Worm (Caenorhabditis elegans) whole organism, mixed stage, embryonic: ENCODE results near the gene sta-1.

Experiments used
- ces-1 ChIP-seq: fragments of 150-350 bp; optimal IDR thresholded peaks from 2 replicates; lab custom pipeline; 2014; ENCODE audit warnings: missing biosample characterization, missing genetic modification reagents, missing genetic modification characterization
- elt-1 ChIP-seq: sonication (generic microtip); optimal IDR thresholded peaks from 2 replicates; lab custom pipeline; 2017; ENCODE audit warnings: missing genetic modification characterization, mild to moderate bottlenecking, missing compliant biosample characterization, antibody characterized with exemption, moderate library complexity, borderline replicate concordance; ENCODE audit not compliant: insufficient read depth
- lin-32 ChIP-seq: fragments of 200-800 bp; sonication (Bioruptor generic); optimal IDR thresholded peaks from 2 replicates; lab custom pipeline; 2018; ENCODE audit warnings: mild to moderate bottlenecking, missing genetic modification characterization, missing compliant biosample characterization
- mab-5 ChIP-seq: fragments of 150-350 bp; optimal IDR thresholded peaks from 2 replicates; lab custom pipeline; 2014; ENCODE audit warnings: missing biosample characterization, missing genetic modification characterization
- nhr-12 ChIP-seq: fragments of 150-350 bp; optimal IDR thresholded peaks from 2 replicates; lab custom pipeline; 2014; ENCODE audit warnings: missing biosample characterization, missing genetic modification characterization
- nhr-237 ChIP-seq: fragments of 150-350 bp; optimal IDR thresholded peaks from 2 replicates; lab custom pipeline; 2014; ENCODE audit warnings: missing biosample characterization, missing genetic modification characterization
- nhr-28 ChIP-seq: fragments of 150-350 bp; optimal IDR thresholded peaks from 2 replicates; lab custom pipeline; 2014; ENCODE audit warnings: missing biosample characterization, missing genetic modification characterization
- nhr-76 ChIP-seq: sonication (generic microtip); optimal IDR thresholded peaks from 2 replicates; lab custom pipeline; 2017; ENCODE audit warnings: missing biosample characterization, missing genetic modification characterization
- pha-4 ChIP-seq: fragments of 150-350 bp; optimal IDR thresholded peaks from 2 replicates; lab custom pipeline; 2018; ENCODE audit warnings: missing biosample characterization, missing genetic modification reagents, missing genetic modification characterization
- snpc-4 ChIP-seq: fragments of 150-350 bp; optimal IDR thresholded peaks from 2 replicates; lab custom pipeline; 2014; ENCODE audit warnings: missing biosample characterization, missing genetic modification characterization
- sptf-1 ChIP-seq: sonication (generic microtip); optimal IDR thresholded peaks from 2 replicates; lab custom pipeline; 2017; ENCODE audit warnings: mild to moderate bottlenecking, missing genetic modification characterization, moderate library complexity, missing compliant biosample characterization
- unc-39 ChIP-seq: fragments of 150-350 bp; optimal IDR thresholded peaks from 2 replicates; lab custom pipeline; 2014; ENCODE audit warnings: missing biosample characterization, missing genetic modification characterization
- unc-62 ChIP-seq: fragments of 150-350 bp; optimal IDR thresholded peaks from 2 replicates; lab custom pipeline; 2014; ENCODE audit warnings: missing biosample characterization, missing genetic modification reagents, missing genetic modification characterization
- ztf-11 ChIP-seq: fragments of 150-350 bp; optimal IDR thresholded peaks from 2 replicates; lab custom pipeline; 2014; ENCODE audit warnings: missing biosample characterization, missing genetic modification characterization

DNA sequence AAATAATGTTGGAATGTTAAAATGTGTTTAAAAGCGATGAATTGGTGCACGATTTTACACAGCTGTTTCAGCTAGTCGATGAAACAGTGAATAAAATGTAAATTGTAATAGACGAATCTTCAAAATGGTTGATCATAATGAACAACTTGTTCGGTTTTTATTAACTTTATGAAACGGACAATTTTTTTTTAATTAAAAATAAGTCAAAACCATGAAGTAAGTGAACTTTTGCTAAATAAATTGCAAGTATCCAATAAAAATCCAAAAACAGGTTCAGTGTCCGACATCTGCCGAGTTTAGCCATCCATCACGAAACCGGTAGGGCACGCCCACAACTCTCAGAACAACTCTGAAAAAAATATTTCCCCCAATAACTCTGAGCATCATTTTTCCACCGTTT is 46.2 kb downstream of the sta-1 start:
- no peak for TF ChIP-seq nhr-237 (tag; lab: Kevin White, UChicago)
- TF ChIP-seq ces-1 (GFP tag; lab: Kevin White, UChicago), result no peak
- no peak for TF ChIP-seq mab-5 (tag; lab: Kevin White, UChicago)
- TF ChIP-seq pha-4 (tag; lab: Kevin White, UChicago), result no peak
- no peak for TF ChIP-seq sptf-1 (tag; lab: Kevin White, UChicago)
- TF ChIP-seq snpc-4, result no peak
- no peak for TF ChIP-seq unc-39 (tag; lab: Kevin White, UChicago)
- no peak for TF ChIP-seq nhr-76 (tag; lab: Kevin White, UChicago)
- no peak for TF ChIP-seq nhr-12 (tag; lab: Kevin White, UChicago)
- no peak for TF ChIP-seq lin-32 (GFP tag; lab: Kevin White, UChicago)
- TF ChIP-seq elt-1 (tag; lab: Kevin White, UChicago), result no peak
- no peak for TF ChIP-seq nhr-28 (tag; lab: Kevin White, UChicago)
- no peak for TF ChIP-seq ztf-11 (tag; lab: Kevin White, UChicago)
- no peak for TF ChIP-seq unc-62 (GFP tag; lab: Kevin White, UChicago)
